Worm (Caenorhabditis elegans): ENCODE data around the gene rpl-5.

rpl-5 gene

DNA sequence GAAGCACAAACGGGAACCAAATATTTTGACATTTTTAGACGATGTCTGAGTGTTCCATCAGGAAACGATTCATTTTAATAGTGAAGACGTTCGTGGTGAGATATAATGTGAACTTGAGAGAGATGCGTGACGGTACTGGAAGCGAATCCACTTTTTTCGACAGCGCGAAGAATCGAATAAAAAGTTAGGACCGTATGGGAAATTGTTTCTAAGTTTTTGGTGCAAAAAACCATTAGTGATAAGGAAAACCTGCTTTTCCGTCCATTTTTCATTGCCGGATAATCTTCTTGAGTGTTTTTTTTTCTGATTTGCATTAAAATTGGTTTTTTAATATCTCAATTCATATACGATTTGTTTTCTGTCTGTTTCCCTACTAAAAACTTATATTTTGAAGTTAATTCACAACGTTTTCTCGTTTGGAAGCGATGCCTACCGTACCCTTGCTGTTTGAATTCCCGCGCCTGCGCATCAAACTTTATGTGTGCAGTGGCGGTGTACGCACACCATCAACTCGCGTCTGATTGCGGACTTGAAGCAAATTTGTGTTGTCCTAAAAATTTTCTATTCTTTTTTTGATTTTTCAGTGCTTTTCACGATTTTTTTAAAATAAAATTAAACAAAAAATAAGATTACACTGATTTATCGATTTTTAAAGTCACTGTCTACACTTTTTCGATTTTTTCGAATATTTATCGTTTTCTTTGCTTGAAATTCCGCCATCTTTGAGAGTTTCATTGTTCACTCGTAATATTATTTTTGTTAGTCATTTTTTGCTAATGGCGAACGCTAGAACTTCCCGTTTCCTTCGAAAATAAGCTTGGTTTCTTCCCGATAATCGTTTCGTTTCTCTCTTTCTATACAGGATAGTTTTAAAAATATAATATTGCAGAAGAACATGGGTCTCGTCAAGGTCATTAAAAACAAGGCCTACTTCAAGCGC, at the start of gene rpl-5, which contains the start of gene col-38:
rpl-5 (plus strand) TSS at position 890 of the 940 bp plus-strand sequence.
col-38 (minus strand) TSS at position 51 of the 940 bp plus-strand sequence.
- no peak for TF ChIP-seq T22C8.4 (GFP tag; IDR thresholded peaks at IDR 0.05)
- no peak for TF ChIP-seq med-1 (GFP tag; optimal IDR thresholded peaks at IDR 0.05; ENCODE audit: insufficient read depth)
- no peak for TF ChIP-seq ztf-29 (GFP tag; IDR thresholded peaks at IDR 0.05)
- TF ChIP-seq flt-1 (GFP tag; IDR thresholded peaks at IDR 0.05), result peak; percentile 78
- 0 out of 2 replicates have a peak, but pooled peaks have one; percentile 9 for TF ChIP-seq klf-2 (GFP tag; conservative IDR thresholded peaks at IDR 0.05)
- peak; percentile 64 for TF ChIP-seq cog-1 (tag; optimal IDR thresholded peaks at IDR 0.05)
- no peak; the same call in 1 of the 2 replicates for TF ChIP-seq tab-1 (GFP tag; IDR thresholded peaks at IDR 0.05)
- no peak for TF ChIP-seq ref-1 (GFP tag; conservative IDR thresholded peaks at IDR 0.05)
- TF ChIP-seq ztf-23 (GFP tag; IDR thresholded peaks at IDR 0.05), result peak; percentile 80

DNA sequence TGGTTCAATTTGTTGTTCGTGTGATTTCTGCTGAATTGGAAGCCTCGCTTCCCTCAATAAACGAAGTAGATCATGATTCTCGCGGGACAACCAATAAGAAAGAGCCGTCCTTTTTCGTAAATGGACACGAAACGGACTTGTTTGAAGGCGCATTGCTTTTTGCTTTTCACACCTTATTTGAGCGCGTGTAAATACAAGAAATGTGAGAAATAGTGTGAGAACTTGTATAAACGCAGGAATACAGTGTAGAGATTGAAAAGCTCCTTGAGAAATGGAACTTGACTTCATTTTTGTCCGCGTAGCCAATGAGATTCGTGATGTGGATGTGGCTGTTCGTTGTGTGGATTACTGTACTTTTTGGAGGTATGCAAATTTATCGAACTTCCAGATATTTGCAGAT, 49.1 kb upstream of the rpl-5 start, which contains the start of gene cht-2:
cht-2 (plus strand) TSS at position 301 of the 400 bp plus-strand sequence.
- TF ChIP-seq T22C8.4 (GFP tag; IDR thresholded peaks at IDR 0.05), result no peak
- no peak for TF ChIP-seq flt-1 (GFP tag; IDR thresholded peaks at IDR 0.05)
- TF ChIP-seq klf-2 (GFP tag; conservative IDR thresholded peaks at IDR 0.05), result no peak
- TF ChIP-seq ztf-23 (GFP tag; IDR thresholded peaks at IDR 0.05), result no peak
- TF ChIP-seq ztf-29 (GFP tag; IDR thresholded peaks at IDR 0.05), result no peak
- no peak for TF ChIP-seq ref-1 (GFP tag; conservative IDR thresholded peaks at IDR 0.05)
- TF ChIP-seq tab-1 (GFP tag; IDR thresholded peaks at IDR 0.05), result no peak
- TF ChIP-seq cog-1 (tag; optimal IDR thresholded peaks at IDR 0.05), result no peak
- no peak for TF ChIP-seq med-1 (GFP tag; optimal IDR thresholded peaks at IDR 0.05; ENCODE audit: insufficient read depth)

ce11 chrII:8525133-8525736, 44.5 kb upstream of the rpl-5 start, which contains the start of the genes prp-9 and mrps-18B:
Gene prp-9, minus strand, starts transcription at chrII:8525396.
Gene mrps-18B, plus strand, starts transcription at chrII:8525681.
- TF ChIP-seq ztf-29 (GFP tag; IDR thresholded peaks at IDR 0.05), result no peak
- no peak for TF ChIP-seq klf-2 (GFP tag; conservative IDR thresholded peaks at IDR 0.05)
- TF ChIP-seq cog-1 (tag; optimal IDR thresholded peaks at IDR 0.05), result no peak
- no peak for TF ChIP-seq T22C8.4 (GFP tag; IDR thresholded peaks at IDR 0.05)
- TF ChIP-seq flt-1 (GFP tag; IDR thresholded peaks at IDR 0.05), result no peak
- no peak for TF ChIP-seq ztf-23 (GFP tag; IDR thresholded peaks at IDR 0.05)
- no peak for TF ChIP-seq med-1 (GFP tag; optimal IDR thresholded peaks at IDR 0.05; ENCODE audit: insufficient read depth)
- no peak for TF ChIP-seq tab-1 (GFP tag; IDR thresholded peaks at IDR 0.05)
- TF ChIP-seq ref-1 (GFP tag; conservative IDR thresholded peaks at IDR 0.05), result no peak

DNA sequence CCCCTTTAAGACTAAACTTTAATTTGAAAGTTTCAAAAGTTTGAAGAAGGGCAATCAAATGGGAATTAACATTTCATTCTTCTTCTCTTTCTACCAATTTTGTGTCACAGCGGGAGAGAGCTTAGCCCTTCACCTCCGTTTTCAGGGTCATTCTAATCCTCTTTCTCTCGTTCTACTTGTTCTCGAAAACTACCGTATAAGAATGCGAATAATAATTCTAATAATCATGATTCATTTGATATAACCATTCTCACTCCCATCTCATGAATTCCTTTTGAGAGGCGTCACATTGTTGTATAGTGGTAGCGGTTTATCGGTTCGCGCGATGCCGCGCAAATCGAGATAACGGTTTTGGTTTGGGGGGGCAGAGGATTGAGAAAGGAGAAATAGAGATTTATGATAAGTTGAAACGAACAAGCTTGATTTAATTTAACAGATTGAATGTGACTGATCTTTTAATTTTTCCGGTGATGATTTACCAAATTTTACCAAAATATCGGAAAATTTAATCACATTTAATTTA, 40.5 kb upstream of the rpl-5 start:
- no peak for TF ChIP-seq flt-1 (GFP tag; IDR thresholded peaks at IDR 0.05)
- TF ChIP-seq klf-2 (GFP tag; conservative IDR thresholded peaks at IDR 0.05), result no peak
- TF ChIP-seq tab-1 (GFP tag; IDR thresholded peaks at IDR 0.05), result no peak
- TF ChIP-seq cog-1 (tag; optimal IDR thresholded peaks at IDR 0.05), result no peak
- no peak for TF ChIP-seq med-1 (GFP tag; optimal IDR thresholded peaks at IDR 0.05; ENCODE audit: insufficient read depth)
- TF ChIP-seq ztf-23 (GFP tag; IDR thresholded peaks at IDR 0.05), result no peak
- TF ChIP-seq ztf-29 (GFP tag; IDR thresholded peaks at IDR 0.05), result no peak
- TF ChIP-seq ref-1 (GFP tag; conservative IDR thresholded peaks at IDR 0.05), result no peak
- no peak for TF ChIP-seq T22C8.4 (GFP tag; IDR thresholded peaks at IDR 0.05)

DNA sequence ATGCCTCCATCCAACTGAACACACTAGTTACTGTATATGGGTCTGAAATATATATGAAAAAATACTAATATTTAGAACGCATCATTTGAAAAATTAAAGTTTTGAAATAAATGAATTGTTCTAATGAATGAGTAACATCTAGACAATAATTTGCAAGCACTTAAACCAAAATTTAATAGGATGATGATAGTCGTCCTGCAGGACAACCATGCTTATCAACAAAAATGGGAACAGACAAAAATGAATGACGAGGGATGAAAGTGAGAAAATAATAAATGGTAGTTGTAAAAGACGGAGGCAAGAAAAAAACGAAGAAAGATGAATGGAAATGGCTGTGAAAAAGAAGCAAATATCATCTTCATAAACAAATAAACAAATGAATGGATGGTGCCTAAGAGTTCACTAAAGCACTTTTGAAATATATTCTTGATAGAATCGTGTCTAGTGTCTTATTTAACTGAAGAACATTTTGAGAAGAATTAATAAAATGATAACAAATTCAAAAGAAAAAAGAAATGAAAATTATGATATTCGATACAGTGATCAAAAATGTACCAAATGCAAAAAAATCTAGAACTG, 38.5 kb upstream of the rpl-5 start, which contains the start of gene gldi-7:
gldi-7 (minus strand) TSS at position 42 of the 579 bp plus-strand sequence.
- no peak for TF ChIP-seq med-1 (GFP tag; optimal IDR thresholded peaks at IDR 0.05; ENCODE audit: insufficient read depth)
- no peak for TF ChIP-seq ztf-23 (GFP tag; IDR thresholded peaks at IDR 0.05)
- no peak for TF ChIP-seq flt-1 (GFP tag; IDR thresholded peaks at IDR 0.05)
- TF ChIP-seq klf-2 (GFP tag; conservative IDR thresholded peaks at IDR 0.05), result no peak
- TF ChIP-seq T22C8.4 (GFP tag; IDR thresholded peaks at IDR 0.05), result no peak
- TF ChIP-seq tab-1 (GFP tag; IDR thresholded peaks at IDR 0.05), result no peak
- no peak for TF ChIP-seq ref-1 (GFP tag; conservative IDR thresholded peaks at IDR 0.05)
- no peak for TF ChIP-seq cog-1 (tag; optimal IDR thresholded peaks at IDR 0.05)
- no peak for TF ChIP-seq ztf-29 (GFP tag; IDR thresholded peaks at IDR 0.05)

DNA sequence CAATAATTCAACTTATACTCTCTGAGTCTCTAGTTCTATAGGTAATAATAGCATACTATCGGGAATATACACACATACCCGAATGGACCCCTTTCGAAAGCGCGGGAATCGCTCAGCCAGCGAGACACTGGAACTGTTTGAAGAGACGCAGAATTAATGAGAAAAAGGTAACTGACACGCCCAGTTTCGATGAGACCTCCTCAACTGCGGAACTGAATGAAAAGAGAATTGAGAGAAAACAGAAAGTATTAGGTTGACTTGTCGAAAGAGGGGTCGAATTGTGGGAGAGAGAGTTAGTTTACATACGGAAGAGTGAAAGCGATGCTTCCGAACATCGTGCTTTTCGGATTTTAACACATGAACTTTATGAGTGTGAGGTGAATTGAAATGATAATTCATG, 37.7 kb upstream of the rpl-5 start:
- no peak for TF ChIP-seq cog-1 (tag; optimal IDR thresholded peaks at IDR 0.05)
- TF ChIP-seq ztf-29 (GFP tag; IDR thresholded peaks at IDR 0.05), result no peak
- TF ChIP-seq ztf-23 (GFP tag; IDR thresholded peaks at IDR 0.05), result no peak
- no peak for TF ChIP-seq ref-1 (GFP tag; conservative IDR thresholded peaks at IDR 0.05)
- TF ChIP-seq tab-1 (GFP tag; IDR thresholded peaks at IDR 0.05), result no peak
- no peak for TF ChIP-seq flt-1 (GFP tag; IDR thresholded peaks at IDR 0.05)
- TF ChIP-seq med-1 (GFP tag; optimal IDR thresholded peaks at IDR 0.05; ENCODE audit: insufficient read depth), result no peak
- TF ChIP-seq klf-2 (GFP tag; conservative IDR thresholded peaks at IDR 0.05), result no peak
- no peak for TF ChIP-seq T22C8.4 (GFP tag; IDR thresholded peaks at IDR 0.05)

ce11 chrII:8536060-8536459, 33.7 kb upstream of the rpl-5 start, which contains the start of gene W01C9.2:
Gene W01C9.2, plus strand, starts transcription at chrII:8536360.
- TF ChIP-seq tab-1 (GFP tag; IDR thresholded peaks at IDR 0.05) (no peak), cog-1 (tag; optimal IDR thresholded peaks at IDR 0.05) (no peak), med-1 (GFP tag; optimal IDR thresholded peaks at IDR 0.05; ENCODE audit: insufficient read depth) (no peak), ref-1 (GFP tag; conservative IDR thresholded peaks at IDR 0.05) (no peak), T22C8.4 (GFP tag; IDR thresholded peaks at IDR 0.05) (no peak)

DNA sequence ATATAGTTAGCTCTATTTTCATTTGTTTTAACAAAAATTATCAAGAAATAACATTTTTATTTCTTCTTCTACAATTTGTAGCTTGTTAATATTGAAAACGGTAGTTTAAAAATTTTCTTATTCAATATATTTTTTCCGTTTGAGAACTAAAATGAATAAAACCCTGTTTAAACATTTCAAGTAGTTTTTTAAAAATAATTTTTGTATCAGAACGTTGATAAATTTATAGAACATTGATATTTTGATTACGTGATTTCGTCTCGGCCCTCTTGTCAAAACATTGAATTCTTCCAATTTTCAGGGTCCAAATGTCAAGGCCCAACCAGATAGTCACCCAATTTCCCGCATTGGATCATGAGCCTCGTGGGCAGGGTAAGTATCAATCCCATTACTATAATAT, 29.3 kb upstream of the rpl-5 start, which contains the start of gene pqn-73:
pqn-73 (plus strand) TSS at position 301 of the 400 bp plus-strand sequence.
- no peak for TF ChIP-seq med-1 (GFP tag; optimal IDR thresholded peaks at IDR 0.05; ENCODE audit: insufficient read depth)
- TF ChIP-seq ref-1 (GFP tag; conservative IDR thresholded peaks at IDR 0.05), result no peak
- TF ChIP-seq tab-1 (GFP tag; IDR thresholded peaks at IDR 0.05), result no peak
- TF ChIP-seq ztf-29 (GFP tag; IDR thresholded peaks at IDR 0.05), result no peak
- TF ChIP-seq flt-1 (GFP tag; IDR thresholded peaks at IDR 0.05), result no peak
- no peak for TF ChIP-seq ztf-23 (GFP tag; IDR thresholded peaks at IDR 0.05)
- no peak for TF ChIP-seq T22C8.4 (GFP tag; IDR thresholded peaks at IDR 0.05)
- no peak for TF ChIP-seq klf-2 (GFP tag; conservative IDR thresholded peaks at IDR 0.05)
- no peak for TF ChIP-seq cog-1 (tag; optimal IDR thresholded peaks at IDR 0.05)
